Worm (Caenorhabditis elegans) whole organism, L3 larva: ENCODE measurements around the gene F55C12.4.
"Not testable (repeated sequence)": the region's sequence is repeated elsewhere in the genome, so short reads cannot be mapped to it uniquely, and the experiment has no call there.

Experiments
- R02D3.7 ChIP-seq: fragments of 150-350 bp; optimal IDR thresholded peaks from 2 replicates; lab custom pipeline; 2014; ENCODE audit warnings: missing biosample characterization, missing genetic modification characterization
- ZK546.5 ChIP-seq: sonication (generic microtip); optimal IDR thresholded peaks from 2 replicates; lab custom pipeline; 2017; ENCODE audit warnings: missing biosample characterization, missing genetic modification characterization
- aly-2 ChIP-seq: fragments of 150-350 bp; optimal IDR thresholded peaks from 2 replicates; lab custom pipeline; 2014; ENCODE audit warnings: missing biosample characterization, missing genetic modification characterization
- ama-1 ChIP-seq: fragments of 150-350 bp; optimal IDR thresholded peaks from 2 replicates; lab custom pipeline; 2018
- ceh-16 ChIP-seq: sonication (generic microtip); optimal IDR thresholded peaks from 2 replicates; lab custom pipeline; 2017; ENCODE audit warnings: missing biosample characterization, missing genetic modification characterization
- ceh-28 ChIP-seq: fragments of 150-350 bp; optimal IDR thresholded peaks from 2 replicates; lab custom pipeline; 2014; ENCODE audit warnings: missing biosample characterization, missing genetic modification reagents, missing genetic modification characterization
- ceh-9 ChIP-seq: sonication (generic microtip); optimal IDR thresholded peaks from 2 replicates; lab custom pipeline; 2018; ENCODE audit warnings: missing biosample characterization, missing genetic modification characterization
- egl-5 ChIP-seq: fragments of 150-350 bp; optimal IDR thresholded peaks from 2 replicates; lab custom pipeline; 2017; ENCODE audit warnings: missing biosample characterization, missing genetic modification reagents, missing genetic modification characterization, inconsistent platforms
- elt-1 ChIP-seq: fragments of 150-350 bp; optimal IDR thresholded peaks from 2 replicates; lab custom pipeline; 2014; ENCODE audit warnings: missing biosample characterization, missing genetic modification characterization
- elt-2 ChIP-seq: sonication (generic microtip); optimal IDR thresholded peaks from 2 replicates; lab custom pipeline; 2016; ENCODE audit warnings: missing genetic modification reagents, mild to moderate bottlenecking, missing genetic modification characterization, missing compliant biosample characterization
- eor-1 ChIP-seq, 2 experiments: fragments of 150-350 bp; optimal IDR thresholded peaks; 2 replicates each; lab custom pipeline; 2014 to 2018; ENCODE audit warnings: missing biosample characterization in 2 of 2, missing genetic modification characterization in 2 of 2
- fkh-10 ChIP-seq: sonication (generic microtip); optimal IDR thresholded peaks from 2 replicates; lab custom pipeline; 2017; ENCODE audit warnings: missing biosample characterization, missing genetic modification reagents, missing genetic modification characterization
- fkh-2 ChIP-seq: fragments of 150-350 bp; optimal IDR thresholded peaks from 2 replicates; lab custom pipeline; 2014; ENCODE audit warnings: missing biosample characterization, missing genetic modification reagents, missing genetic modification characterization
- hmg-11 ChIP-seq: sonication (generic microtip); optimal IDR thresholded peaks from 2 replicates; lab custom pipeline; 2016; ENCODE audit warnings: missing genetic modification characterization, missing compliant biosample characterization
- jun-1 ChIP-seq: fragments of 150-350 bp; optimal IDR thresholded peaks from 2 replicates; lab custom pipeline; 2014; ENCODE audit warnings: missing biosample characterization, missing genetic modification reagents, missing genetic modification characterization
- lin-15B ChIP-seq: fragments of 150-350 bp; optimal IDR thresholded peaks from 2 replicates; lab custom pipeline; 2014; ENCODE audit warnings: missing biosample characterization, missing genetic modification characterization
- lin-39 ChIP-seq: fragments of 150-350 bp; optimal IDR thresholded peaks from 2 replicates; lab custom pipeline; 2018; ENCODE audit warnings: missing biosample characterization, missing genetic modification reagents, missing genetic modification characterization
- lsy-12 ChIP-seq: sonication (generic microtip); optimal IDR thresholded peaks from 2 replicates; lab custom pipeline; 2016; ENCODE audit warnings: mild to moderate bottlenecking, missing genetic modification characterization, missing compliant biosample characterization
- mdl-1 ChIP-seq: fragments of 150-350 bp; optimal IDR thresholded peaks from 2 replicates; lab custom pipeline; 2014; ENCODE audit warnings: missing biosample characterization, missing genetic modification characterization
- mml-1 ChIP-seq: fragments of 150-350 bp; sonication (generic microtip); optimal IDR thresholded peaks from 3 replicates; lab custom pipeline; 2014; ENCODE audit warnings: missing biosample characterization, missing genetic modification characterization
- nfya-1 ChIP-seq: sonication (generic microtip); optimal IDR thresholded peaks from 2 replicates; lab custom pipeline; 2017; ENCODE audit warnings: missing genetic modification characterization, mild to moderate bottlenecking, missing compliant biosample characterization, antibody characterized with exemption, moderate library complexity; ENCODE audit not compliant: insufficient read depth
- nhr-12 ChIP-seq: fragments of 150-350 bp; optimal IDR thresholded peaks from 2 replicates; lab custom pipeline; 2014; ENCODE audit warnings: missing biosample characterization, missing genetic modification characterization
- nhr-23 ChIP-seq: fragments of 150-350 bp; optimal IDR thresholded peaks from 2 replicates; lab custom pipeline; 2014; ENCODE audit warnings: missing biosample characterization, missing genetic modification reagents, missing genetic modification characterization
- nhr-237 ChIP-seq: fragments of 150-350 bp; optimal IDR thresholded peaks from 2 replicates; lab custom pipeline; 2014; ENCODE audit warnings: missing biosample characterization, missing genetic modification characterization
- nhr-25 ChIP-seq: sonication (generic microtip); optimal IDR thresholded peaks from 2 replicates; lab custom pipeline; 2017; ENCODE audit warnings: missing biosample characterization, missing genetic modification characterization
- nhr-28 ChIP-seq: fragments of 150-350 bp; optimal IDR thresholded peaks from 2 replicates; lab custom pipeline; 2014; ENCODE audit warnings: missing biosample characterization, missing genetic modification characterization
- nhr-43 ChIP-seq: sonication (generic microtip); optimal IDR thresholded peaks from 2 replicates; lab custom pipeline; 2016; ENCODE audit warnings: mild to moderate bottlenecking, missing genetic modification characterization, missing compliant biosample characterization; ENCODE audit not compliant: poor library complexity, severe bottlenecking
- nhr-67 ChIP-seq: fragments of 150-350 bp; optimal IDR thresholded peaks from 2 replicates; lab custom pipeline; 2014; ENCODE audit warnings: missing biosample characterization, missing genetic modification characterization
- nhr-76 ChIP-seq: fragments of 150-350 bp; sonication (generic microtip); optimal IDR thresholded peaks from 5 replicates; lab custom pipeline; 2014; ENCODE audit warnings: missing biosample characterization, missing genetic modification characterization
- nhr-77 ChIP-seq: fragments of 150-350 bp; optimal IDR thresholded peaks from 2 replicates; lab custom pipeline; 2014; ENCODE audit warnings: missing biosample characterization, missing genetic modification characterization
- pha-4 ChIP-seq: fragments of 150-350 bp; optimal IDR thresholded peaks from 2 replicates; lab custom pipeline; 2014; ENCODE audit warnings: missing biosample characterization, missing genetic modification reagents, missing genetic modification characterization
- pqm-1 ChIP-seq: fragments of 150-350 bp; optimal IDR thresholded peaks from 2 replicates; lab custom pipeline; 2017; ENCODE audit warnings: missing biosample characterization, missing genetic modification characterization, inconsistent platforms
- snpc-4 ChIP-seq: fragments of 150-350 bp; optimal IDR thresholded peaks from 2 replicates; lab custom pipeline; 2014; ENCODE audit warnings: missing biosample characterization, missing genetic modification characterization
- tbx-2 ChIP-seq: sonication (generic microtip); optimal IDR thresholded peaks from 2 replicates; lab custom pipeline; 2016; ENCODE audit warnings: mild to moderate bottlenecking, missing genetic modification characterization, missing compliant biosample characterization
- zag-1 ChIP-seq: fragments of 150-350 bp; optimal IDR thresholded peaks from 2 replicates; lab custom pipeline; 2014; ENCODE audit warnings: missing biosample characterization, missing genetic modification characterization
- ztf-11 ChIP-seq: fragments of 150-350 bp; optimal IDR thresholded peaks from 2 replicates; lab custom pipeline; 2014; ENCODE audit warnings: missing biosample characterization, missing genetic modification characterization

F55C12.4 gene

ce11 chrII:5880677-5881076 is 22.5 kb upstream of the F55C12.4 start:
- TF ChIP-seq tbx-2 (tag; lab: Kevin White, UChicago) (no peak), fkh-2 (tag; lab: Kevin White, UChicago) (no peak), lin-39 (tag; lab: Kevin White, UChicago) (no peak), nhr-43 (tag; lab: Kevin White, UChicago) (no peak), eor-1 (tag; optimal IDR thresholded peaks at IDR 0.05; lab: Kevin White, UChicago) (no peak), mdl-1 (tag; lab: Kevin White, UChicago) (no peak), fkh-10 (GFP tag; lab: Kevin White, UChicago) (no peak), zag-1 (tag; lab: Kevin White, UChicago) (no peak), ceh-28 (no peak), snpc-4 (tag; lab: Kevin White, UChicago) (no peak), nfya-1 (no peak), ceh-16 (tag; lab: Kevin White, UChicago) (no peak), aly-2 (tag; lab: Kevin White, UChicago) (no peak), nhr-25 (peak; percentile 90), ama-1 (no peak), nhr-23 (tag; lab: Kevin White, UChicago) (peak; percentile 19), nhr-77 (tag; lab: Kevin White, UChicago) (no peak)

- TF ChIP-seq ztf-11, lsy-12, ceh-16 (tag; lab: Kevin White, UChicago): not testable (repeated sequence)
Measured at ce11 chrII:5876511-5876910, 18.3 kb upstream of the F55C12.4 start, which contains the start of gene F55C12.2. Gene F55C12.2 (plus strand): TSS chrII:5876811.

ce11 chrII:5876053-5876452 is 17.8 kb upstream of the F55C12.4 start, which contains the start of gene F55C12.6:
Gene F55C12.6 (minus strand): TSS chrII:5876153.
- TF ChIP-seq lin-15B (tag; lab: Kevin White, UChicago) = no peak
- TF ChIP-seq egl-5 (tag; lab: Kevin White, UChicago) = no peak
- TF ChIP-seq nhr-28 = no peak
- no peak for TF ChIP-seq R02D3.7 (tag; lab: Kevin White, UChicago)
- no peak for TF ChIP-seq nhr-77 (tag; lab: Kevin White, UChicago)
- TF ChIP-seq zag-1 (tag; lab: Kevin White, UChicago) = no peak
- no peak for TF ChIP-seq nhr-43 (tag; lab: Kevin White, UChicago)
- no peak for TF ChIP-seq mml-1 (tag; lab: Kevin White, UChicago)
- no peak for TF ChIP-seq ztf-11 (tag; lab: Kevin White, UChicago)
- TF ChIP-seq pha-4 = no peak
- no peak for TF ChIP-seq fkh-10 (GFP tag; lab: Kevin White, UChicago)
- no peak for TF ChIP-seq nhr-23 (tag; lab: Kevin White, UChicago)
- no peak for TF ChIP-seq nhr-67 (tag; lab: Kevin White, UChicago)
- TF ChIP-seq nhr-12 = no peak
- TF ChIP-seq ama-1 = no peak
- no peak for TF ChIP-seq jun-1

ce11 chrII:5874130-5874529 is 15.9 kb upstream of the F55C12.4 start:
- TF ChIP-seq nhr-23 (tag; lab: Kevin White, UChicago) = peak; percentile 34
- TF ChIP-seq pha-4 = peak; percentile 88
- TF ChIP-seq hmg-11 (tag; lab: Kevin White, UChicago) = no peak
- TF ChIP-seq, all 47 proteins: peak for 2

ce11 chrII:5873564-5874070 is 15.4 kb upstream of the F55C12.4 start, which contains the start of gene tex-2:
Gene tex-2 (minus strand): TSS chrII:5873614.
- TF ChIP-seq nhr-23 (tag; lab: Kevin White, UChicago) (no peak), nhr-237 (tag; lab: Kevin White, UChicago) (no peak), ama-1 (peak; percentile 40), fkh-10 (GFP tag; lab: Kevin White, UChicago) (no peak), jun-1 (no peak), lin-39 (tag; lab: Kevin White, UChicago) (peak; percentile 46), pha-4 (peak; percentile 35), eor-1 (tag; optimal IDR thresholded peaks at IDR 0.05; lab: Kevin White, UChicago) (no peak), pqm-1 (tag; lab: Kevin White, UChicago) (peak; percentile 34), ceh-9 (tag; lab: Kevin White, UChicago) (no peak), elt-1 (tag; lab: Kevin White, UChicago) (no peak), nhr-77 (tag; lab: Kevin White, UChicago) (no peak), elt-2 (tag; lab: Kevin White, UChicago) (peak; percentile 93), nhr-76 (tag; lab: Kevin White, UChicago) (no peak), nhr-28 (no peak), hmg-11 (tag; lab: Kevin White, UChicago) (no peak), ZK546.5 (tag; lab: Kevin White, UChicago) (no peak), tbx-2 (tag; lab: Kevin White, UChicago) (no peak), ceh-28 (no peak), nfya-1 (peak; percentile 28), ztf-11 (tag; lab: Kevin White, UChicago) (no peak), lin-15B (tag; lab: Kevin White, UChicago) (peak; percentile 47)
- TF ChIP-seq, all 47 proteins: peak for 7
